Fruit fly (Drosophila melanogaster) whole organism, embryonic: ENCODE results near the gene CG4962.
A peak's percentile ranks its signal among the peaks of the same experiment; 100 is the strongest.

Source experiments
- Bgb ChIP-seq: fragments of 200-800 bp; sonication (Bioruptor generic); IDR thresholded peaks from 2 replicates; pipeline ENCODE4 v1.3.6; 2022; ENCODE audit warnings: missing biosample characterization, missing genetic modification characterization; ENCODE audit not compliant: partially characterized antibody
- Blimp-1 ChIP-seq: fragments of 200-800 bp; sonication (Bioruptor generic); optimal IDR thresholded peaks from 3 replicates; lab custom pipeline; 2018; ENCODE audit warnings: missing biosample characterization, missing genetic modification characterization, mild to moderate bottlenecking, moderate library complexity, missing genetic modification reagents
- CG10209 ChIP-seq: fragments of 200-800 bp; sonication (Bioruptor generic); optimal IDR thresholded peaks from 3 replicates; lab custom pipeline; 2017; ENCODE audit warnings: missing biosample characterization, mild to moderate bottlenecking, missing genetic modification characterization, missing genetic modification reagents
- CG1024 ChIP-seq: fragments of 200-800 bp; sonication (Bioruptor generic); IDR thresholded peaks from 2 replicates; pipeline ENCODE4 v1.3.6; 2022; ENCODE audit warnings: missing biosample characterization, missing genetic modification characterization
- CG10431 ChIP-seq: fragments of 200-800 bp; sonication (Bioruptor generic); optimal IDR thresholded peaks from 3 replicates; lab custom pipeline; 2018; ENCODE audit warnings: missing biosample characterization, mild to moderate bottlenecking, missing genetic modification characterization
- CG10565 ChIP-seq: fragments of 200-800 bp; sonication (Bioruptor generic); optimal IDR thresholded peaks from 3 replicates; lab custom pipeline; 2016; ENCODE audit warnings: missing biosample characterization, mild to moderate bottlenecking, missing genetic modification characterization
- CG11723 ChIP-seq: fragments of 200-800 bp; sonication (Bioruptor generic); optimal IDR thresholded peaks from 2 replicates; lab custom pipeline; 2017; ENCODE audit warnings: missing biosample characterization, mild to moderate bottlenecking, missing genetic modification characterization
- CG12391 ChIP-seq: fragments of 200-800 bp; sonication (Bioruptor generic); optimal IDR thresholded peaks from 3 replicates; lab custom pipeline; 2018; ENCODE audit warnings: missing biosample characterization, mild to moderate bottlenecking, missing genetic modification characterization, moderate library complexity
- CG13123 ChIP-seq: fragments of 200-800 bp; sonication (Bioruptor generic); optimal IDR thresholded peaks from 2 replicates; lab custom pipeline; 2016; ENCODE audit warnings: missing biosample characterization, missing genetic modification characterization
- CG13287 ChIP-seq: fragments of 200-800 bp; sonication (Bioruptor generic); IDR thresholded peaks from 2 replicates; pipeline ENCODE4 v1.3.6; 2022; ENCODE audit warnings: missing biosample characterization, missing genetic modification characterization; ENCODE audit not compliant: partially characterized antibody
- CG14014 ChIP-seq: fragments of 200-800 bp; sonication (Bioruptor generic); IDR thresholded peaks from 2 replicates; pipeline ENCODE4 v1.3.6; 2022; ENCODE audit warnings: missing biosample characterization, missing genetic modification characterization
- CG14441 ChIP-seq: fragments of 200-800 bp; sonication (Bioruptor generic); IDR thresholded peaks from 2 replicates; pipeline ENCODE4 v1.3.6; 2022; ENCODE audit warnings: missing biosample characterization, missing genetic modification characterization
- CG14710 ChIP-seq: fragments of 200-800 bp; sonication (Bioruptor generic); optimal IDR thresholded peaks from 3 replicates; lab custom pipeline; 2019; ENCODE audit warnings: missing biosample characterization, mild to moderate bottlenecking, missing genetic modification characterization, moderate library complexity
- CG1792 ChIP-seq: fragments of 200-800 bp; sonication (Bioruptor generic); optimal IDR thresholded peaks from 2 replicates; lab custom pipeline; 2016; ENCODE audit warnings: missing biosample characterization, missing genetic modification characterization
- CG1832 ChIP-seq: fragments of 200-800 bp; sonication (Bioruptor generic); optimal IDR thresholded peaks from 2 replicates; lab custom pipeline; 2017; ENCODE audit warnings: missing biosample characterization, mild to moderate bottlenecking, missing genetic modification characterization, inconsistent platforms
- CG2678 ChIP-seq: fragments of 200-800 bp; sonication (Bioruptor generic); optimal IDR thresholded peaks from 3 replicates; lab custom pipeline; 2019; ENCODE audit warnings: missing biosample characterization, mild to moderate bottlenecking, missing genetic modification characterization, moderate library complexity
- CG32772 ChIP-seq: fragments of 200-800 bp; sonication (Bioruptor generic); IDR thresholded peaks from 2 replicates; pipeline ENCODE4 v1.3.6; 2022; ENCODE audit warnings: missing biosample characterization, missing genetic modification characterization
- CG34224 ChIP-seq: fragments of 200-800 bp; sonication (Bioruptor generic); IDR thresholded peaks from 3 replicates; pipeline ENCODE4 v1.3.6; 2022; ENCODE audit warnings: missing biosample characterization, missing genetic modification characterization; ENCODE audit not compliant: partially characterized antibody
- CG6683 ChIP-seq: fragments of 200-800 bp; sonication (Bioruptor generic); optimal IDR thresholded peaks from 2 replicates; lab custom pipeline; 2017; ENCODE audit warnings: missing biosample characterization, mild to moderate bottlenecking, missing genetic modification characterization, missing genetic modification reagents
- CG6689 ChIP-seq: fragments of 200-800 bp; sonication (Bioruptor generic); IDR thresholded peaks from 2 replicates; pipeline ENCODE4 v1.3.6; 2022; ENCODE audit warnings: missing biosample characterization, missing genetic modification characterization
- CG7839 ChIP-seq: fragments of 200-800 bp; sonication (Bioruptor generic); optimal IDR thresholded peaks from 3 replicates; lab custom pipeline; 2018; ENCODE audit warnings: missing biosample characterization, mild to moderate bottlenecking, missing genetic modification characterization, moderate library complexity
- CG8478 ChIP-seq: fragments of >200 bp; optimal IDR thresholded peaks from 2 replicates; lab custom pipeline; 2018
- CHES-1-like ChIP-seq: fragments of 200-800 bp; sonication (Bioruptor generic); optimal IDR thresholded peaks from 2 replicates; lab custom pipeline; 2016; ENCODE audit warnings: missing biosample characterization, missing genetic modification characterization
- Dad ChIP-seq: fragments of 200-800 bp; sonication (Bioruptor generic); optimal IDR thresholded peaks from 3 replicates; lab custom pipeline; 2016; ENCODE audit warnings: missing biosample characterization, missing genetic modification characterization
- Dll ChIP-seq: fragments of 200-800 bp; sonication (Bioruptor generic); IDR thresholded peaks from 4 replicates; pipeline ENCODE4 v1.3.6; 2022; ENCODE audit warnings: missing biosample characterization, missing genetic modification characterization; ENCODE audit not compliant: partially characterized antibody
- Fer3 ChIP-seq: fragments of 200-800 bp; sonication (Bioruptor generic); optimal IDR thresholded peaks from 2 replicates; lab custom pipeline; 2018; ENCODE audit warnings: missing biosample characterization, mild to moderate bottlenecking, missing genetic modification characterization, moderate library complexity
- HLH54F ChIP-seq: fragments of 200-800 bp; sonication (Bioruptor generic); optimal IDR thresholded peaks from 3 replicates; lab custom pipeline; 2016; ENCODE audit warnings: missing biosample characterization, missing genetic modification characterization
- HmgD ChIP-seq: fragments of 200-800 bp; sonication (Bioruptor generic); optimal IDR thresholded peaks from 3 replicates; lab custom pipeline; 2016; ENCODE audit warnings: missing biosample characterization, missing genetic modification characterization
- Hmx ChIP-seq: fragments of 200-800 bp; sonication (Bioruptor generic); optimal IDR thresholded peaks from 2 replicates; lab custom pipeline; 2016; ENCODE audit warnings: missing biosample characterization, missing genetic modification characterization
- Hr51 ChIP-seq, 2 experiments: fragments of 200-800 bp; sonication (Bioruptor generic); optimal IDR thresholded peaks; 2 replicates in 1 of 2; 3 replicates in 1 of 2; lab custom pipeline; 2016 to 2018; ENCODE audit warnings: missing biosample characterization in 2 of 2, missing genetic modification characterization in 2 of 2, mild to moderate bottlenecking in 1 of 2, moderate library complexity in 1 of 2
- Hr78 ChIP-seq, 2 experiments: fragments of 200-800 bp in 1 of 2; fragments of >200 bp in 1 of 2; sonication (Bioruptor generic) in 1 of 2; optimal IDR thresholded peaks; 2 replicates each; lab custom pipeline; 2017 to 2019; ENCODE audit warnings: missing biosample characterization in 2 of 2, missing genetic modification characterization in 2 of 2, mild to moderate bottlenecking in 1 of 2, moderate library complexity in 1 of 2
- Hsf ChIP-seq: fragments of 200-800 bp; sonication (Bioruptor generic); optimal IDR thresholded peaks from 3 replicates; lab custom pipeline; 2016; ENCODE audit warnings: missing biosample characterization, missing genetic modification characterization
- Lim3 ChIP-seq: fragments of 200-800 bp; sonication (Bioruptor generic); IDR thresholded peaks from 2 replicates; pipeline ENCODE4 v1.3.6; 2022; ENCODE audit warnings: missing biosample characterization, missing genetic modification characterization
- MESR4 ChIP-seq: fragments of 200-800 bp; sonication (Bioruptor generic); optimal IDR thresholded peaks from 2 replicates; lab custom pipeline; 2018; ENCODE audit warnings: missing biosample characterization, mild to moderate bottlenecking, missing genetic modification characterization, moderate library complexity
- Pdp1 ChIP-seq, 2 experiments: fragments of 200-800 bp; sonication (Bioruptor generic); optimal IDR thresholded peaks; 3 replicates each; lab custom pipeline; 2016; ENCODE audit warnings: missing biosample characterization in 2 of 2, missing genetic modification characterization in 2 of 2, mild to moderate bottlenecking in 1 of 2, moderate library complexity in 1 of 2
- abd-A ChIP-seq: fragments of 200-800 bp; sonication (Bioruptor generic); optimal IDR thresholded peaks from 3 replicates; lab custom pipeline; 2019; ENCODE audit warnings: missing biosample characterization, mild to moderate bottlenecking, missing genetic modification characterization, moderate library complexity
- al ChIP-seq: fragments of 200-800 bp; sonication (Bioruptor generic); IDR thresholded peaks from 2 replicates; pipeline ENCODE4 v1.3.6; 2022; ENCODE audit warnings: missing biosample characterization, missing genetic modification characterization
- bcd ChIP-seq: fragments of 200-800 bp; sonication (Bioruptor generic); optimal IDR thresholded peaks from 2 replicates; lab custom pipeline; 2017; ENCODE audit warnings: missing biosample characterization, mild to moderate bottlenecking, missing genetic modification characterization
- cad ChIP-seq: fragments of >200 bp; optimal IDR thresholded peaks from 2 replicates; lab custom pipeline; 2017; ENCODE audit warnings: missing biosample characterization, missing genetic modification characterization
- cato ChIP-seq: fragments of 200-800 bp; sonication (Bioruptor generic); optimal IDR thresholded peaks from 2 replicates; lab custom pipeline; 2016; ENCODE audit warnings: missing biosample characterization, missing genetic modification characterization, borderline replicate concordance
- dm ChIP-seq: fragments of 200-800 bp; sonication (Bioruptor generic); optimal IDR thresholded peaks from 3 replicates; lab custom pipeline; 2016; ENCODE audit warnings: missing biosample characterization, missing genetic modification characterization
- ewg ChIP-seq: fragments of 200-800 bp; sonication (Bioruptor generic); optimal IDR thresholded peaks from 3 replicates; lab custom pipeline; 2017; ENCODE audit warnings: mild to moderate bottlenecking, missing biosample characterization, missing genetic modification reagents, missing genetic modification characterization
- ham ChIP-seq: fragments of 200-800 bp; sonication (Bioruptor generic); IDR thresholded peaks from 2 replicates; pipeline ENCODE4 v1.3.6; 2022; ENCODE audit warnings: missing biosample characterization, missing genetic modification characterization
- kay ChIP-seq: fragments of 200-800 bp; sonication (Bioruptor generic); optimal IDR thresholded peaks from 2 replicates; lab custom pipeline; 2016; ENCODE audit warnings: missing biosample characterization, missing genetic modification characterization
- pho ChIP-seq: fragments of 200-800 bp; sonication (Bioruptor generic); optimal IDR thresholded peaks from 2 replicates; lab custom pipeline; 2016; ENCODE audit warnings: missing biosample characterization, missing genetic modification characterization
- phol ChIP-seq: fragments of 200-800 bp; sonication (Bioruptor generic); optimal IDR thresholded peaks from 3 replicates; lab custom pipeline; 2018; ENCODE audit warnings: missing biosample characterization, mild to moderate bottlenecking, missing genetic modification characterization, moderate library complexity
- schlank ChIP-seq: fragments of 200-800 bp; sonication (Bioruptor generic); optimal IDR thresholded peaks from 2 replicates; lab custom pipeline; 2018; ENCODE audit warnings: missing biosample characterization, mild to moderate bottlenecking, missing genetic modification characterization
- slbo ChIP-seq: fragments of 200-800 bp; sonication (Bioruptor generic); IDR thresholded peaks from 2 replicates; pipeline ENCODE4 v1.3.6; 2022; ENCODE audit warnings: missing biosample characterization, missing genetic modification characterization
- tap ChIP-seq: fragments of 200-800 bp; optimal IDR thresholded peaks from 3 replicates; lab custom pipeline; 2019; ENCODE audit warnings: missing biosample characterization, mild to moderate bottlenecking, missing genetic modification characterization, moderate library complexity
- vvl ChIP-seq: fragments of 200-800 bp; sonication (Bioruptor generic); IDR thresholded peaks from 2 replicates; pipeline ENCODE4 v1.3.6; 2022; ENCODE audit warnings: missing biosample characterization, missing genetic modification characterization
- z ChIP-seq: fragments of 200-800 bp; sonication (Bioruptor generic); IDR thresholded peaks from 3 replicates; pipeline ENCODE4 v1.3.6; 2022; ENCODE audit warnings: missing biosample characterization, missing genetic modification characterization

Gene CG4962

DNA sequence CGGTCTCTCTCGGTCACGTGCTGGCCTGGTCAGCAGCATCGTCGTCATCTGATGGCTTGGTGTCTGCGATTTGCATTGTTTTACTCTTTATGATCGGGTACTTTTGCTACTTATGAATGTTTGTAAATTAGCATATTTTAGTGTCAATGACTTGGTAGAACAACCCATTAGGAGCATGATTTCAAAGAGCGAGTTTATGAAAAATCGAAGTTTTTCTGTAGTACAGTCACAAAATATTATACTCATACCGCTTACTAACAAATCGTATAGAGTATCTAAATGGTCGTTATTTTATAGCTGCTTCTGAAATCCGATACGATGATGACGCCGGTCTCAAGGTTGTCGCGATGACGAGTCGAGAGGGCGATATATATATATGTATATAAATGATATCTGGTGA is 9.1 kb downstream of the CG4962 start (continued):
- TF ChIP-seq schlank (tag; lab: Kevin White, UChicago) (no peak), slbo (GFP tag; lab: Robert Waterston, UW) (no peak), abd-A (tag; lab: Kevin White, UChicago) (peak; percentile 21), CG10565 (GFP tag; lab: Kevin White, UChicago) (no peak), tap (tag; lab: Kevin White, UChicago) (peak; percentile 40), CG6683 (no peak), CG8478 (lab: Kevin White, UChicago) (no peak), Hsf (GFP tag; lab: Kevin White, UChicago) (no peak), CG11723 (GFP tag; lab: Kevin White, UChicago) (no peak), CG12391 (tag; lab: Kevin White, UChicago) (no peak), HmgD (GFP tag; lab: Kevin White, UChicago) (no peak), CHES-1-like (GFP tag; lab: Kevin White, UChicago) (no peak), CG6689 (GFP tag; lab: Robert Waterston, UW) (0 out of 2 replicates have a peak, but pooled peaks have one; percentile 33), Dll (no peak), Dad (GFP tag; lab: Kevin White, UChicago) (no peak), CG13287 (no peak), Hr78 (GFP tag; optimal IDR thresholded peaks at IDR 0.05; lab: Kevin White, UChicago) (no peak), phol (tag; lab: Kevin White, UChicago) (peak; percentile 28), dm (GFP tag; lab: Kevin White, UChicago) (no peak), CG1792 (GFP tag; lab: Kevin White, UChicago) (no peak), CG14441 (GFP tag; lab: Robert Waterston, UW) (peak; percentile 57), Hr51 (GFP tag; optimal IDR thresholded peaks at IDR 0.05; lab: Kevin White, UChicago) (peak in 1 of 2 experiments; percentile 67), CG13123 (no peak), CG10209 (GFP tag; lab: Kevin White, UChicago) (no peak), CG14710 (tag; lab: Kevin White, UChicago) (no peak), Pdp1 (GFP tag; optimal IDR thresholded peaks at IDR 0.05; lab: Kevin White, UChicago) (no peak), cad (no peak), Blimp-1 (peak; percentile 23), kay (no peak), al (GFP tag; lab: Robert Waterston, UW) (no peak), CG14014 (GFP tag; lab: Robert Waterston, UW) (no peak; the same call in 1 of the 2 replicates), cato (GFP tag; lab: Kevin White, UChicago) (no peak), CG10431 (GFP tag; lab: Kevin White, UChicago) (no peak), HLH54F (no peak), CG1832 (GFP tag; lab: Kevin White, UChicago) (no peak), vvl (GFP tag; lab: Robert Waterston, UW) (peak; percentile 62), MESR4 (GFP tag; lab: Kevin White, UChicago) (no peak), bcd (no peak), CG1024 (GFP tag; lab: Robert Waterston, UW) (no peak), ewg (GFP tag; lab: Kevin White, UChicago) (no peak), Bgb (no peak), CG32772 (GFP tag; lab: Robert Waterston, UW) (0 out of 2 replicates have a peak, but pooled peaks have one; percentile 8), CG7839 (peak; percentile 48), ham (GFP tag; lab: Robert Waterston, UW) (no peak), Hmx (GFP tag; lab: Kevin White, UChicago) (no peak), pho (GFP tag; lab: Kevin White, UChicago) (no peak), Lim3 (GFP tag; lab: Robert Waterston, UW) (no peak), z (GFP tag; lab: Robert Waterston, UW) (no peak), CG34224 (GFP tag; lab: Robert Waterston, UW) (no peak), Fer3 (tag; lab: Kevin White, UChicago) (no peak), CG2678 (tag; lab: Kevin White, UChicago) (peak; percentile 61)
